Fruit fly (Drosophila melanogaster) whole organism, embryonic: ENCODE data around the gene Rab18.

ENCODE experiments used
- Bdp1 ChIP-seq: fragments of 200-800 bp; sonication (Bioruptor generic); optimal IDR thresholded peaks from 3 replicates; lab custom pipeline; 2016; ENCODE audit warnings: missing biosample characterization, missing genetic modification characterization
- CG11093 ChIP-seq: fragments of 200-800 bp; sonication (Bioruptor generic); IDR thresholded peaks from 3 replicates; pipeline ENCODE4 v1.3.6; 2022; ENCODE audit warnings: missing biosample characterization, missing genetic modification characterization
- CG13424 ChIP-seq: fragments of 200-800 bp; sonication (Bioruptor generic); optimal IDR thresholded peaks from 2 replicates; lab custom pipeline; 2019; ENCODE audit warnings: missing biosample characterization, mild to moderate bottlenecking, missing genetic modification characterization, moderate library complexity
- CG13894 ChIP-seq: fragments of 200-800 bp; sonication (Bioruptor generic); optimal IDR thresholded peaks from 3 replicates; lab custom pipeline; 2018; ENCODE audit warnings: missing biosample characterization, mild to moderate bottlenecking, missing genetic modification characterization, moderate library complexity
- CG14050 ChIP-seq: fragments of 200-800 bp; sonication (Bioruptor generic); IDR thresholded peaks from 3 replicates; pipeline ENCODE4 v1.3.6; 2022; ENCODE audit warnings: missing biosample characterization, missing genetic modification characterization
- CG14667 ChIP-seq: fragments of 200-800 bp; sonication (Bioruptor generic); IDR thresholded peaks from 2 replicates; pipeline ENCODE4 v1.3.6; 2022; ENCODE audit warnings: missing biosample characterization, missing genetic modification characterization
- CG14860 ChIP-seq: fragments of 200-800 bp; sonication (Bioruptor generic); IDR thresholded peaks from 3 replicates; pipeline ENCODE4 v1.3.6; 2022; ENCODE audit warnings: missing biosample characterization, missing genetic modification characterization; ENCODE audit not compliant: partially characterized antibody
- CG1603 ChIP-seq: fragments of 200-800 bp; sonication (Bioruptor generic); optimal IDR thresholded peaks from 2 replicates; lab custom pipeline; 2019; ENCODE audit warnings: missing biosample characterization, mild to moderate bottlenecking, missing genetic modification characterization, moderate library complexity
- CG17612 ChIP-seq: fragments of 200-800 bp; sonication (Bioruptor generic); IDR thresholded peaks from 2 replicates; pipeline ENCODE4 v1.3.6; 2022; ENCODE audit warnings: missing biosample characterization, missing genetic modification characterization
- CG18476 ChIP-seq: fragments of 200-800 bp; sonication (Bioruptor generic); optimal IDR thresholded peaks from 2 replicates; lab custom pipeline; 2016; ENCODE audit warnings: missing biosample characterization, mild to moderate bottlenecking, missing genetic modification characterization
- CG2202 ChIP-seq: fragments of 200-800 bp; sonication (Bioruptor generic); optimal IDR thresholded peaks from 2 replicates; lab custom pipeline; 2018; ENCODE audit warnings: missing biosample characterization, mild to moderate bottlenecking, missing genetic modification characterization
- CG30431 ChIP-seq: fragments of 200-800 bp; sonication (Bioruptor generic); optimal IDR thresholded peaks from 2 replicates; lab custom pipeline; 2017; ENCODE audit warnings: missing biosample characterization, missing genetic modification characterization
- CG33557 ChIP-seq: fragments of 200-800 bp; sonication (Bioruptor generic); optimal IDR thresholded peaks from 2 replicates; lab custom pipeline; 2019; ENCODE audit warnings: missing biosample characterization, mild to moderate bottlenecking, missing genetic modification characterization, moderate library complexity
- CG34376 ChIP-seq: fragments of 200-800 bp; sonication (Bioruptor generic); optimal IDR thresholded peaks from 2 replicates; lab custom pipeline; 2018; ENCODE audit warnings: missing biosample characterization, mild to moderate bottlenecking, missing genetic modification characterization
- CG34422 ChIP-seq: fragments of 200-800 bp; sonication (Bioruptor generic); IDR thresholded peaks from 3 replicates; pipeline ENCODE4 v1.3.6; 2022; ENCODE audit warnings: missing biosample characterization, missing genetic modification characterization
- CG43689 ChIP-seq: fragments of 200-800 bp; sonication (Bioruptor generic); IDR thresholded peaks from 2 replicates; pipeline ENCODE4 v1.3.6; 2022; ENCODE audit warnings: missing biosample characterization, missing genetic modification characterization
- CG4820 ChIP-seq: fragments of 200-800 bp; sonication (Bioruptor generic); optimal IDR thresholded peaks from 3 replicates; lab custom pipeline; 2016; ENCODE audit warnings: missing biosample characterization, missing genetic modification characterization
- CG4854 ChIP-seq: fragments of 200-800 bp; sonication (Bioruptor generic); optimal IDR thresholded peaks from 2 replicates; lab custom pipeline; 2016; ENCODE audit warnings: missing biosample characterization, missing genetic modification characterization, inconsistent platforms
- Camta ChIP-seq: fragments of 200-800 bp; sonication (Bioruptor generic); optimal IDR thresholded peaks from 2 replicates; lab custom pipeline; 2016; ENCODE audit warnings: missing biosample characterization, missing genetic modification characterization
- Chrac-16 ChIP-seq: fragments of 200-800 bp; sonication (Bioruptor generic); optimal IDR thresholded peaks from 3 replicates; lab custom pipeline; 2016; ENCODE audit warnings: missing biosample characterization, missing genetic modification characterization
- Dek ChIP-seq: fragments of 200-800 bp; sonication (Bioruptor generic); optimal IDR thresholded peaks from 3 replicates; lab custom pipeline; 2019; ENCODE audit warnings: missing biosample characterization, mild to moderate bottlenecking, missing genetic modification characterization, moderate library complexity
- Dref ChIP-seq: fragments of 200-800 bp; sonication (Bioruptor generic); IDR thresholded peaks from 2 replicates; pipeline ENCODE4 v1.3.6; 2022; ENCODE audit warnings: missing biosample characterization, missing genetic modification characterization
- ERR ChIP-seq: fragments of 200-800 bp; sonication (Bioruptor generic); optimal IDR thresholded peaks from 2 replicates; lab custom pipeline; 2016; ENCODE audit warnings: missing biosample characterization, missing genetic modification characterization
- Elba2 ChIP-seq: fragments of 200-800 bp; sonication (Bioruptor generic); optimal IDR thresholded peaks from 3 replicates; lab custom pipeline; 2016; ENCODE audit warnings: missing biosample characterization, missing genetic modification characterization
- HLH54F ChIP-seq: fragments of 200-800 bp; sonication (Bioruptor generic); optimal IDR thresholded peaks from 3 replicates; lab custom pipeline; 2016; ENCODE audit warnings: missing biosample characterization, missing genetic modification characterization
- HLHmδ ChIP-seq: fragments of 200-800 bp; sonication (Bioruptor generic); optimal IDR thresholded peaks from 2 replicates; lab custom pipeline; 2018; ENCODE audit warnings: missing biosample characterization, mild to moderate bottlenecking, missing genetic modification characterization, moderate library complexity
- HmgD ChIP-seq: fragments of 200-800 bp; sonication (Bioruptor generic); optimal IDR thresholded peaks from 3 replicates; lab custom pipeline; 2016; ENCODE audit warnings: missing biosample characterization, missing genetic modification characterization
- Lhr ChIP-seq: fragments of 200-800 bp; sonication (Bioruptor generic); optimal IDR thresholded peaks from 3 replicates; lab custom pipeline; 2017; ENCODE audit warnings: mild to moderate bottlenecking, missing biosample characterization, missing genetic modification reagents, missing genetic modification characterization
- NFAT ChIP-seq: fragments of 200-800 bp; sonication (Bioruptor generic); IDR thresholded peaks from 2 replicates; pipeline ENCODE4 v1.3.6; 2022; ENCODE audit warnings: missing biosample characterization, missing genetic modification characterization
- Nf-YB ChIP-seq: fragments of 200-800 bp; sonication (Bioruptor generic); optimal IDR thresholded peaks from 3 replicates; lab custom pipeline; 2019; ENCODE audit warnings: missing biosample characterization, mild to moderate bottlenecking, missing genetic modification characterization, moderate library complexity
- TFAM ChIP-seq: fragments of 200-800 bp; sonication (Bioruptor generic); optimal IDR thresholded peaks from 2 replicates; lab custom pipeline; 2017; ENCODE audit warnings: missing biosample characterization, missing genetic modification characterization, inconsistent platforms
- al ChIP-seq: fragments of 200-800 bp; sonication (Bioruptor generic); IDR thresholded peaks from 2 replicates; pipeline ENCODE4 v1.3.6; 2022; ENCODE audit warnings: missing biosample characterization, missing genetic modification characterization
- amos ChIP-seq: fragments of 200-800 bp; sonication (Bioruptor generic); IDR thresholded peaks from 2 replicates; pipeline ENCODE4 v1.3.6; 2022; ENCODE audit warnings: missing biosample characterization, missing genetic modification characterization; ENCODE audit not compliant: partially characterized antibody
- chm ChIP-seq: fragments of 200-800 bp; sonication (Bioruptor generic); IDR thresholded peaks from 2 replicates; pipeline ENCODE4 v1.3.6; 2022; ENCODE audit warnings: missing biosample characterization, missing genetic modification characterization
- ci ChIP-seq: fragments of 200-800 bp; sonication (Bioruptor generic); IDR thresholded peaks from 3 replicates; pipeline ENCODE4 v1.3.6; 2022; ENCODE audit warnings: missing biosample characterization, missing genetic modification characterization
- fd102C ChIP-seq: fragments of 200-800 bp; sonication (Bioruptor generic); optimal IDR thresholded peaks from 2 replicates; lab custom pipeline; 2018; ENCODE audit warnings: missing biosample characterization, mild to moderate bottlenecking, missing genetic modification characterization, moderate library complexity
- fd64A ChIP-seq: fragments of 200-800 bp; sonication (Bioruptor generic); optimal IDR thresholded peaks from 3 replicates; lab custom pipeline; 2018; ENCODE audit warnings: missing biosample characterization, mild to moderate bottlenecking, missing genetic modification characterization
- ftz-f1 ChIP-seq: fragments of 200-800 bp; sonication (Bioruptor generic); optimal IDR thresholded peaks from 2 replicates; lab custom pipeline; 2016; ENCODE audit warnings: missing biosample characterization, missing genetic modification characterization
- hbn ChIP-seq: fragments of 200-800 bp; sonication (Bioruptor generic); IDR thresholded peaks from 2 replicates; pipeline ENCODE4 v1.3.6; 2022; ENCODE audit warnings: missing biosample characterization, missing genetic modification characterization; ENCODE audit not compliant: partially characterized antibody
- hkb ChIP-seq, 2 experiments: fragments of 200-800 bp in 1 of 2; fragments of >200 bp in 1 of 2; sonication (Bioruptor generic) in 1 of 2; IDR thresholded peaks in 1 of 2; optimal IDR thresholded peaks in 1 of 2; 2 replicates each; pipeline versions ENCODE4 v1.3.6 to Lab custom; 2017 to 2022; ENCODE audit warnings: missing biosample characterization in 1 of 2, missing genetic modification characterization in 1 of 2
- nau ChIP-seq: fragments of 200-800 bp; sonication (Bioruptor generic); optimal IDR thresholded peaks from 3 replicates; lab custom pipeline; 2017; ENCODE audit warnings: missing biosample characterization, mild to moderate bottlenecking, missing genetic modification characterization, missing genetic modification reagents
- org-1 ChIP-seq: fragments of 200-800 bp; sonication (Bioruptor generic); optimal IDR thresholded peaks from 2 replicates; lab custom pipeline; 2017; ENCODE audit warnings: missing biosample characterization, missing genetic modification characterization
- peb ChIP-seq: fragments of 200-800 bp; sonication (Bioruptor generic); IDR thresholded peaks from 2 replicates; pipeline ENCODE4 v1.3.6; 2022; ENCODE audit warnings: missing biosample characterization, missing genetic modification characterization
- prd ChIP-seq, 3 experiments: fragments of >200 bp in 2 of 3; fragments of 200-800 bp in 1 of 3; sonication (Bioruptor generic) in 1 of 3; optimal IDR thresholded peaks in 2 of 3; IDR thresholded peaks in 1 of 3; 2 replicates in 2 of 3; 3 replicates in 1 of 3; pipeline versions ENCODE4 v1.3.6 to Lab custom; 2017 to 2022; ENCODE audit warnings: missing biosample characterization in 1 of 3, missing genetic modification characterization in 1 of 3
- repo ChIP-seq: fragments of 200-800 bp; sonication (Bioruptor generic); optimal IDR thresholded peaks from 2 replicates; lab custom pipeline; 2016; ENCODE audit warnings: missing biosample characterization, missing genetic modification characterization
- salm ChIP-seq: fragments of 200-800 bp; sonication (Bioruptor generic); optimal IDR thresholded peaks from 2 replicates; lab custom pipeline; 2018; ENCODE audit warnings: missing biosample characterization, mild to moderate bottlenecking, missing genetic modification characterization
- sna ChIP-seq: fragments of 200-800 bp; sonication (Bioruptor generic); IDR thresholded peaks from 2 replicates; pipeline ENCODE4 v1.3.6; 2022; ENCODE audit warnings: missing biosample characterization, missing genetic modification characterization; ENCODE audit not compliant: partially characterized antibody
- ttk ChIP-seq: fragments of 200-800 bp; sonication (Bioruptor generic); IDR thresholded peaks from 2 replicates; pipeline ENCODE4 v2.1.2; 2022; ENCODE audit warnings: missing biosample characterization, missing genetic modification characterization
- zen2 ChIP-seq: fragments of 200-800 bp; sonication (Bioruptor generic); IDR thresholded peaks from 3 replicates; pipeline ENCODE4 v1.3.6; 2022; ENCODE audit warnings: missing biosample characterization, missing genetic modification characterization; ENCODE audit not compliant: partially characterized antibody

The Rab18 gene

dm6 chrX:5648437-5648959 lies 23.1 kb downstream of the Rab18 start, which contains the start of gene OtopLa (continued):
- TF ChIP-seq fd64A (peak; percentile 72), fd102C (GFP tag; lab: Kevin White, UChicago) (no peak), CG4854 (GFP tag; lab: Kevin White, UChicago) (peak; percentile 69), ftz-f1 (no peak), CG13894 (tag; lab: Kevin White, UChicago) (peak; percentile 54), TFAM (GFP tag; lab: Kevin White, UChicago) (peak; percentile 32), Dref (no peak), prd (optimal IDR thresholded peaks at IDR 0.05; lab: Kevin White, UChicago) (no peak), prd (GFP tag; IDR thresholded peaks at IDR 0.05; lab: Robert Waterston, UW) (peak; percentile 87), zen2 (no peak), CG13424 (peak; percentile 85), Bdp1 (GFP tag; lab: Kevin White, UChicago) (peak; percentile 55), ci (GFP tag; lab: Robert Waterston, UW) (peak; percentile 96), Dek (tag; lab: Kevin White, UChicago) (peak; percentile 69), Nf-YB (GFP tag; lab: Kevin White, UChicago) (peak; percentile 56), repo (GFP tag; lab: Kevin White, UChicago) (peak; percentile 63), CG1603 (peak; percentile 84), HLH54F (GFP tag; lab: Kevin White, UChicago) (peak; percentile 52), CG4820 (peak; percentile 85), CG18476 (GFP tag; lab: Kevin White, UChicago) (peak; percentile 68), CG33557 (GFP tag; lab: Kevin White, UChicago) (peak; percentile 42), ttk (GFP tag; lab: Robert Waterston, UW) (peak; percentile 89), CG2202 (peak; percentile 77), hbn (no peak), Elba2 (GFP tag; lab: Kevin White, UChicago) (no peak), org-1 (GFP tag; lab: Kevin White, UChicago) (peak; percentile 83), al (GFP tag; lab: Robert Waterston, UW) (peak; percentile 55; the same call in 1 of the 2 replicates), ERR (GFP tag; lab: Kevin White, UChicago) (peak; percentile 78), CG43689 (peak; percentile 36; the same call in 1 of the 2 replicates), CG17612 (GFP tag; lab: Robert Waterston, UW) (peak; percentile 58; the same call in 1 of the 2 replicates), HmgD (peak; percentile 33), NFAT (GFP tag; lab: Robert Waterston, UW) (peak; percentile 71), Camta (GFP tag; lab: Kevin White, UChicago) (peak; percentile 85), CG14667 (GFP tag; lab: Robert Waterston, UW) (peak; percentile 85), HLHmδ (GFP tag; lab: Kevin White, UChicago) (no peak), salm (peak; percentile 78), amos (GFP tag; lab: Robert Waterston, UW) (no peak), sna (GFP tag; lab: Robert Waterston, UW) (no peak), CG14860 (GFP tag; lab: Robert Waterston, UW) (no peak), peb (peak; percentile 80), Lhr (GFP tag; lab: Kevin White, UChicago) (peak; percentile 54), CG34422 (peak; percentile 88), nau (GFP tag; lab: Kevin White, UChicago) (no peak), CG30431 (GFP tag; lab: Kevin White, UChicago) (peak; percentile 71), chm (peak; percentile 86), CG11093 (GFP tag; lab: Robert Waterston, UW) (peak; percentile 76), Chrac-16 (GFP tag; lab: Kevin White, UChicago) (peak; percentile 73), CG14050 (GFP tag; lab: Robert Waterston, UW) (peak; percentile 70), hkb (optimal IDR thresholded peaks at IDR 0.05; lab: Kevin White, UChicago) (no peak), hkb (GFP tag; IDR thresholded peaks at IDR 0.05; lab: Robert Waterston, UW) (peak; percentile 90), CG34376 (GFP tag; lab: Kevin White, UChicago) (peak; percentile 42)
